Worm (Caenorhabditis elegans) whole organism, L1 larva: ENCODE measurements around the gene rsp-4.

Experiments used
- ama-1 ChIP-seq: fragments of 150-350 bp; optimal IDR thresholded peaks from 2 replicates; lab custom pipeline; 2014
- ceh-63 ChIP-seq: fragments of 200-800 bp; sonication (Bioruptor generic); optimal IDR thresholded peaks from 2 replicates; lab custom pipeline; 2018; ENCODE audit warnings: mild to moderate bottlenecking, missing genetic modification characterization, missing compliant biosample characterization
- dsc-1 ChIP-seq: sonication (generic microtip); optimal IDR thresholded peaks from 2 replicates; lab custom pipeline; 2016; ENCODE audit warnings: mild to moderate bottlenecking, missing genetic modification characterization, missing compliant biosample characterization
- elt-3 ChIP-seq, 6 experiments: fragments of 150-350 bp in 1 of 6; sonication (generic microtip); optimal IDR thresholded peaks; 2 replicates each; lab custom pipeline; 2017 to 2018; ENCODE audit warnings: missing biosample characterization in 6 of 6, missing genetic modification characterization in 6 of 6, inconsistent platforms in 1 of 6
- lin-14 ChIP-seq: fragments of 200-800 bp; sonication (Bioruptor generic); optimal IDR thresholded peaks from 2 replicates; lab custom pipeline; 2018; ENCODE audit warnings: mild to moderate bottlenecking, missing genetic modification characterization, moderate library complexity, missing compliant biosample characterization
- lin-39 ChIP-seq: fragments of 150-350 bp; optimal IDR thresholded peaks from 2 replicates; lab custom pipeline; 2014; ENCODE audit warnings: missing biosample characterization, missing genetic modification reagents, missing genetic modification characterization
- lir-3 ChIP-seq: sonication (generic microtip); optimal IDR thresholded peaks from 2 replicates; lab custom pipeline; 2016; ENCODE audit warnings: mild to moderate bottlenecking, missing genetic modification characterization, moderate library complexity, missing compliant biosample characterization; ENCODE audit not compliant: poor library complexity
- mep-1 ChIP-seq: fragments of 150-350 bp; optimal IDR thresholded peaks from 2 replicates; lab custom pipeline; 2014; ENCODE audit warnings: missing biosample characterization, missing genetic modification characterization
- sup-37 ChIP-seq: fragments of 200-800 bp; sonication (Bioruptor generic); optimal IDR thresholded peaks from 2 replicates; lab custom pipeline; 2018; ENCODE audit warnings: mild to moderate bottlenecking, missing genetic modification characterization, missing compliant biosample characterization
- zip-4 ChIP-seq: fragments of 200-800 bp; sonication (Bioruptor generic); optimal IDR thresholded peaks from 2 replicates; lab custom pipeline; 2018; ENCODE audit warnings: mild to moderate bottlenecking, missing genetic modification characterization, moderate library complexity, missing compliant biosample characterization

Gene rsp-4

ce11 chrII:5337495-5337840 is 51.2 kb downstream of the rsp-4 start:
- TF ChIP-seq elt-3 (tag; optimal IDR thresholded peaks at IDR 0.05; lab: Kevin White, UChicago) (no peak), ama-1 (lab: Kevin White, UChicago) (no peak), sup-37 (GFP tag; lab: Kevin White, UChicago) (no peak), lin-14 (GFP tag; lab: Kevin White, UChicago) (peak; percentile 14), lir-3 (tag; lab: Kevin White, UChicago) (no peak), mep-1 (peak; percentile 29), ceh-63 (GFP tag; lab: Kevin White, UChicago) (peak; percentile 30), dsc-1 (tag; lab: Kevin White, UChicago) (no peak), lin-39 (no peak), zip-4 (GFP tag; lab: Kevin White, UChicago) (no peak)
